Fruit fly (Drosophila melanogaster): ENCODE measurements around the gene spen.

Gene spen

DNA sequence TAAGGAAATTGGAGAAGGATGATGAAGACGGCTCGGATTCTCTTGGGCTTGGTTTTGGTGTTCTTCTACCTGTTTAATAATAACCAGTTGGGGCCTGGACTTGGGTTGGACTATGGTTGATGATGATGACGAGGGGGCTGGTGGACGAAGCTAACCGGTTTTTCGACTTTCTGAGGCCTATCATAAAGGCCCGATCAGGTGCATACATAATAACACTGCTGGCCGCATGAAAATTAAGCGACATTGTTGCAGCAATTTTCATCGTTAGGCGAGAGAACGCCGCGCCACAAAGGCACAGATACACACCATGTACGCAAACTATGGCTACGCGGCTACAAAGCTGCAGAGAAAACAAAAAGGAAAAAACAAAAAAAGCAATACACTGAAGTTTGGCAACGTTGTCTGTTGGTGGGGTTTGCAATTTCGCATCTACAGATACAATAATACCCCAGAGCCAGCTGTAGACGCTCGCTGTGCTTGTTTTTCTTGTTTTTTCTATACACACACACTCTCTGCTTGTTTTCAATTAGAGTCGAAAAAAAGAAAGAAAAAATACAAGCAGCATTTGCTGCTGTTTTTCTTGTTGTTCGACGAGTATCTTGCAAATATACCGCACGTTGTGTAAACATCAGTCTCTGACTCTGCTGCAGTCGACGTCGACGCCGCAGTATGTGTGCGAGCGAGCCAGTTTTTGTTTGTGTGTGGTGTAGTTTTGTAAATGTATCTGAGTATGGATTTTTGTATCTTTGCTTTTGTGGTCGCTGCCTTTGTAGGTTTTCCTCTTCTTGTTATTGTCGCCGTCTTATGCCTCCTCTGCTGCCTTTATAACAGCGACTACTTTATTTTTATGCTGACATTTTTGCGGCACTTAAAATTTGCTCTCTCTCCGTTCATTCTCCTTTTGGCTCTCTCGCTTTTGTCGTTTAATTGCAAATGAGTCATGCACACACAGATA lies 7.6 kb downstream of the spen start:
- TF ChIP-seq CG10431 (GFP tag; optimal IDR thresholded peaks at IDR 0.05) (peak; percentile 59), sisA (GFP tag; IDR thresholded peaks at IDR 0.05) (no peak), psq (GFP tag; optimal IDR thresholded peaks at IDR 0.05) (peak; percentile 21), croc (GFP tag; conservative IDR thresholded peaks at IDR 0.05) (peak; percentile 25; the same call in 1 of the 3 replicates), CG6689 (GFP tag; IDR thresholded peaks at IDR 0.05) (no peak), nerfin-2 (GFP tag; IDR thresholded peaks at IDR 0.05; ENCODE audit: partially characterized antibody) (no peak), CG13296 (GFP tag; optimal IDR thresholded peaks at IDR 0.05) (peak; percentile 96), Hmx (GFP tag; optimal IDR thresholded peaks at IDR 0.05) (no peak), hth (optimal IDR thresholded peaks at IDR 0.05) (no peak), CG9876 (GFP tag; optimal IDR thresholded peaks at IDR 0.05) (no peak), CG7271 (tag; optimal IDR thresholded peaks at IDR 0.05) (peak; percentile 43), bsh (GFP tag; optimal IDR thresholded peaks at IDR 0.05) (peak; percentile 43 to 100), bcd (GFP tag; optimal IDR thresholded peaks at IDR 0.05) (peak; percentile 64), kay (GFP tag; optimal IDR thresholded peaks at IDR 0.05) (peak; percentile 35), chn (GFP tag; optimal IDR thresholded peaks at IDR 0.05) (peak; percentile 38), CG10565 (GFP tag; optimal IDR thresholded peaks at IDR 0.05) (no peak), CG3838 (GFP tag; optimal IDR thresholded peaks at IDR 0.05) (peak; percentile 62), CG32532 (GFP tag; IDR thresholded peaks at IDR 0.05) (no peak), NFAT (GFP tag; IDR thresholded peaks at IDR 0.05) (no peak), Side (GFP tag; optimal IDR thresholded peaks at IDR 0.05) (peak; percentile 87), CG10267 (tag; optimal IDR thresholded peaks at IDR 0.05) (peak; percentile 26), CG13287 (GFP tag; IDR thresholded peaks at IDR 0.05; ENCODE audit: partially characterized antibody) (no peak), Aef1 (GFP tag; IDR thresholded peaks at IDR 0.05) (no peak), pzg (GFP tag; optimal IDR thresholded peaks at IDR 0.05) (no peak), CG8924 (tag; optimal IDR thresholded peaks at IDR 0.05) (peak; percentile 64), CG6791 (GFP tag; IDR thresholded peaks at IDR 0.05; ENCODE audit: partially characterized antibody) (no peak), wdn (GFP tag; IDR thresholded peaks at IDR 0.05) (no peak), CG7987 (GFP tag; optimal IDR thresholded peaks at IDR 0.05) (peak; percentile 92), otp (GFP tag; IDR thresholded peaks at IDR 0.05) (no peak), stc (GFP tag; IDR thresholded peaks at IDR 0.05) (no peak), fu2 (GFP tag; optimal IDR thresholded peaks at IDR 0.05) (no peak), CG1602 (GFP tag; optimal IDR thresholded peaks at IDR 0.05) (peak; percentile 29), crp (GFP tag; optimal IDR thresholded peaks at IDR 0.05) (peak in 1 of 2 experiments; percentile 47), lbe (GFP tag; optimal IDR thresholded peaks at IDR 0.05) (peak; percentile 96), bbx (GFP tag; IDR thresholded peaks at IDR 0.05; ENCODE audit: partially characterized antibody) (no peak), Dp (GFP tag; optimal IDR thresholded peaks at IDR 0.05) (no peak), Dbx (GFP tag; IDR thresholded peaks at IDR 0.05) (no peak), gsb-n (tag; optimal IDR thresholded peaks at IDR 0.05) (peak; percentile 59), CG18619 (GFP tag; optimal IDR thresholded peaks at IDR 0.05) (peak; percentile 81), br (optimal IDR thresholded peaks at IDR 0.05) (no peak), HLH54F (GFP tag; optimal IDR thresholded peaks at IDR 0.05) (peak; percentile 49), ham (GFP tag; IDR thresholded peaks at IDR 0.05) (no peak), CG17612 (GFP tag; IDR thresholded peaks at IDR 0.05) (no peak), CG6683 (GFP tag; optimal IDR thresholded peaks at IDR 0.05) (peak; percentile 90), z (GFP tag; IDR thresholded peaks at IDR 0.05) (no peak), Sox102F (GFP tag; optimal IDR thresholded peaks at IDR 0.05) (peak; percentile 59), lab (GFP tag; optimal IDR thresholded peaks at IDR 0.05) (peak; percentile 95), CG2202 (tag; optimal IDR thresholded peaks at IDR 0.05) (peak; percentile 57), CG1832 (GFP tag; optimal IDR thresholded peaks at IDR 0.05) (no peak)
